Comparison of ENCODE assay signal across 1 worm cellular context in genomic region chrV:10716865-10717713, ce11.
TF ChIP-seq lines count a peak whose summit lies in the region.

No protein-coding gene starts in this region.

TF ChIP-seq in whole organism, L4 larva, 104 proteins besides CTCF, POLR2A, EP300 and RAD21 (continued from another document):
- TF ChIP-seq lin-38 (GFP tag; IDR thresholded peaks at IDR 0.05; lab: Robert Waterston, UW): no peak
- TF ChIP-seq F37D6.2 (tag; optimal IDR thresholded peaks at IDR 0.05; lab: Kevin White, UChicago): peak; percentile 8
- no peak for TF ChIP-seq pqm-1 (tag; optimal IDR thresholded peaks at IDR 0.05; lab: Kevin White, UChicago)
- no peak for TF ChIP-seq lin-15B (tag; optimal IDR thresholded peaks at IDR 0.05; lab: Kevin White, UChicago)
- TF ChIP-seq mxl-2 (GFP tag; conservative IDR thresholded peaks at IDR 0.05; lab: Robert Waterston, UW): no peak
- peak; percentile 57 for TF ChIP-seq nhr-10 (tag; optimal IDR thresholded peaks at IDR 0.05; lab: Kevin White, UChicago)
- TF ChIP-seq lin-29 (GFP tag; IDR thresholded peaks at IDR 0.05; lab: Robert Waterston, UW): no peak
- no peak for TF ChIP-seq tag-97 (GFP tag; IDR thresholded peaks at IDR 0.05; lab: Robert Waterston, UW)
- no peak for TF ChIP-seq lin-39 (tag; optimal IDR thresholded peaks at IDR 0.05; lab: Kevin White, UChicago)
- no peak for TF ChIP-seq ceh-32 (tag; optimal IDR thresholded peaks at IDR 0.05; lab: Kevin White, UChicago; ENCODE audit: poor library complexity)
- no peak for TF ChIP-seq F49E8.2 (tag; optimal IDR thresholded peaks at IDR 0.05; lab: Kevin White, UChicago; ENCODE audit: borderline replicate concordance)
- no peak for TF ChIP-seq pha-4 (GFP tag; IDR thresholded peaks at IDR 0.05; lab: Robert Waterston, UW)
- no peak for TF ChIP-seq pha-4 (tag; optimal IDR thresholded peaks at IDR 0.05; lab: Kevin White, UChicago)
- TF ChIP-seq R02D3.7 (tag; optimal IDR thresholded peaks at IDR 0.05; lab: Kevin White, UChicago): no peak
- no peak for TF ChIP-seq nhr-42 (GFP tag; IDR thresholded peaks at IDR 0.05; lab: Robert Waterston, UW)
- TF ChIP-seq nhr-237 (tag; optimal IDR thresholded peaks at IDR 0.05; lab: Kevin White, UChicago): no peak
- TF ChIP-seq saeg-2 (GFP tag; IDR thresholded peaks at IDR 0.05; lab: Robert Waterston, UW): no peak
- no peak for TF ChIP-seq sdz-12 (GFP tag; optimal IDR thresholded peaks at IDR 0.05; lab: Kevin White, UChicago)
- no peak for TF ChIP-seq dmd-9 (GFP tag; IDR thresholded peaks at IDR 0.05; lab: Robert Waterston, UW)
- no peak for TF ChIP-seq gei-8 (GFP tag; optimal IDR thresholded peaks at IDR 0.05; lab: Kevin White, UChicago)
- TF ChIP-seq zfp-2 (tag; optimal IDR thresholded peaks at IDR 0.05; lab: Kevin White, UChicago): no peak
- TF ChIP-seq nhr-6 (tag; optimal IDR thresholded peaks at IDR 0.05; lab: Kevin White, UChicago): no peak
- no peak for TF ChIP-seq Y5F2A.4 (GFP tag; optimal IDR thresholded peaks at IDR 0.05; lab: Kevin White, UChicago)
- peak; percentile 20; the same call in 1 of the 2 replicates for TF ChIP-seq dmd-6 (GFP tag; IDR thresholded peaks at IDR 0.05; lab: Robert Waterston, UW)
- TF ChIP-seq lir-3 (tag; optimal IDR thresholded peaks at IDR 0.05; lab: Kevin White, UChicago): no peak
- TF ChIP-seq unc-39 (tag; optimal IDR thresholded peaks at IDR 0.05; lab: Kevin White, UChicago): no peak
- peak; percentile 6 for TF ChIP-seq rbr-2 (tag; optimal IDR thresholded peaks at IDR 0.05; lab: Kevin White, UChicago)
- 0 out of 2 replicates have a peak, but pooled peaks have one; percentile 15 for TF ChIP-seq T26A8.4 (GFP tag; IDR thresholded peaks at IDR 0.05; lab: Robert Waterston, UW)
- TF ChIP-seq ceh-62 (tag; optimal IDR thresholded peaks at IDR 0.05; lab: Kevin White, UChicago): no peak
- no peak for TF ChIP-seq daf-12 (tag; optimal IDR thresholded peaks at IDR 0.05; lab: Kevin White, UChicago)
TF ChIP-seq in whole organism, L4 larva: peak in this region for 24.
